Worm (Caenorhabditis elegans): ENCODE results near the gene ets-9.

ets-9 gene

ce11 chrX:4248417-4248816 is 31.1 kb upstream of the ets-9 start:
- no peak for TF ChIP-seq sea-1 (GFP tag; conservative IDR thresholded peaks at IDR 0.05)

- TF ChIP-seq flt-1 (GFP tag; IDR thresholded peaks at IDR 0.05) (no peak), tra-4 (tag; optimal IDR thresholded peaks at IDR 0.05) (no peak), sea-1 (GFP tag; conservative IDR thresholded peaks at IDR 0.05) (no peak), pes-1 (GFP tag; IDR thresholded peaks at IDR 0.05) (no peak), hmg-4 (GFP tag; optimal IDR thresholded peaks at IDR 0.05) (no peak), hmbx-1 (tag; optimal IDR thresholded peaks at IDR 0.05) (no peak), B0310.2 (tag; optimal IDR thresholded peaks at IDR 0.05) (no peak), ama-1 (optimal IDR thresholded peaks at IDR 0.05) (no peak), ceh-36 (tag; optimal IDR thresholded peaks at IDR 0.05) (no peak), ets-7 (tag; optimal IDR thresholded peaks at IDR 0.05) (no peak)
These were observed 30.6 kb upstream of the ets-9 start, which contains the start of gene hlh-13 for ce11 chrX:4248949-4249348. TSS of gene hlh-13 (plus strand) at chrX:4249249.

DNA sequence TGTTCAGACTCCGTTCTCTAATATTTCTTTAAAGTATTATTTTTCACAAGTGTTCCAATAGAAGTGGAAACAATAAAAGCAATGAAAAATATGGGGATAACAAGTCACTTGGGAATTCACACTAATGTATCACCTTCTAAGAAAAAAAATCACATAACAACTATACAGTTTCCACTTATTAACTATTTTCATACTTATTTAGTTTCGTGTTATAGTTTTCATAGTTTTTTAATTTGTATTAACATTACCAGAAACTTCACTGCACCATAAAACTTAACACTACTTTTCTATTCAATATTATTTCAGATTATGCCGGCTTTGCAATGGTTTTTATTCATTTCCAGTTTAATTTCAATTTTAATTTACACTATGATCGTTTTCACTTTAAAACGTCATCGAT is 27.5 kb upstream of the ets-9 start, which contains the start of gene srv-5:
TSS of gene srv-5 (plus strand) at position 301 of the 400 bp plus-strand sequence.
- TF ChIP-seq aly-1 (tag; optimal IDR thresholded peaks at IDR 0.05) (no peak), ceh-13 (GFP tag; optimal IDR thresholded peaks at IDR 0.05) (no peak), scrt-1 (GFP tag; IDR thresholded peaks at IDR 0.05) (no peak), tbx-11 (GFP tag; IDR thresholded peaks at IDR 0.05) (no peak), sea-1 (GFP tag; conservative IDR thresholded peaks at IDR 0.05) (no peak), ceh-36 (tag; optimal IDR thresholded peaks at IDR 0.05) (no peak), B0310.2 (tag; optimal IDR thresholded peaks at IDR 0.05) (no peak)

DNA sequence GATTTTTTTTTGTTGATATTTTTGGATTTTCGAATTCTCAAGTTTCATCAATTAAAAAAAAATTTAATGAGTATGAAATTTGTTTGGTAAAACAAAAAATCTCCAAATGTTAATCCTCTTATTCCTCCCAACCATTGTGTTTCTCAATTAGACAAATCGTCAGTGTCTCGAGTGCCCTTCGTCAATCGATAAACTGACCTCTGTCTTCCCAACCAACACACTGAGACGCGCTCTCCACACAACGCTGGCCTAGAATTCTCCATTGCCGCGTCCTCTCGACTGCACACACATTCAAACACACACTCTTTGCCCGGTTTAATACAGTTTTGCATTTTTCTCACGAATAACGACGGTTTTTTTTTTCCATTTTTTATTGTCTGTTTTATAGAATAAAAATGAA is 24.7 kb upstream of the ets-9 start, which contains the start of gene taf-11.1:
TSS of gene taf-11.1 (plus strand) at position 389 of the 400 bp plus-strand sequence.
- TF ChIP-seq hmbx-1 (tag; optimal IDR thresholded peaks at IDR 0.05) (no peak), sea-1 (GFP tag; conservative IDR thresholded peaks at IDR 0.05) (no peak), aly-1 (tag; optimal IDR thresholded peaks at IDR 0.05) (no peak), ceh-36 (tag; optimal IDR thresholded peaks at IDR 0.05) (no peak), pes-1 (GFP tag; IDR thresholded peaks at IDR 0.05) (no peak), ets-7 (tag; optimal IDR thresholded peaks at IDR 0.05) (no peak), tra-4 (tag; optimal IDR thresholded peaks at IDR 0.05) (no peak), tbx-11 (GFP tag; IDR thresholded peaks at IDR 0.05) (no peak), scrt-1 (GFP tag; IDR thresholded peaks at IDR 0.05) (no peak), flt-1 (GFP tag; IDR thresholded peaks at IDR 0.05) (no peak), ama-1 (optimal IDR thresholded peaks at IDR 0.05) (no peak), tbx-37 (GFP tag; conservative IDR thresholded peaks at IDR 0.05) (no peak), hnd-1 (tag; optimal IDR thresholded peaks at IDR 0.05) (no peak), hmg-4 (GFP tag; optimal IDR thresholded peaks at IDR 0.05) (no peak), B0310.2 (tag; optimal IDR thresholded peaks at IDR 0.05) (no peak), ceh-13 (GFP tag; optimal IDR thresholded peaks at IDR 0.05) (no peak), F13C5.2 (tag; optimal IDR thresholded peaks at IDR 0.05) (no peak)

ce11 chrX:4255366-4255765 is 24.1 kb upstream of the ets-9 start:
- TF ChIP-seq hmg-4 (GFP tag; optimal IDR thresholded peaks at IDR 0.05) (no peak), hnd-1 (tag; optimal IDR thresholded peaks at IDR 0.05) (no peak), sea-1 (GFP tag; conservative IDR thresholded peaks at IDR 0.05) (no peak), tra-4 (tag; optimal IDR thresholded peaks at IDR 0.05) (no peak), ama-1 (optimal IDR thresholded peaks at IDR 0.05) (no peak), tbx-37 (GFP tag; conservative IDR thresholded peaks at IDR 0.05) (no peak), pes-1 (GFP tag; IDR thresholded peaks at IDR 0.05) (no peak), aly-1 (tag; optimal IDR thresholded peaks at IDR 0.05) (no peak), F13C5.2 (tag; optimal IDR thresholded peaks at IDR 0.05) (no peak), B0310.2 (tag; optimal IDR thresholded peaks at IDR 0.05) (no peak), scrt-1 (GFP tag; IDR thresholded peaks at IDR 0.05) (no peak)

- TF ChIP-seq scrt-1 (GFP tag; IDR thresholded peaks at IDR 0.05) (no peak), hnd-1 (tag; optimal IDR thresholded peaks at IDR 0.05) (no peak), pes-1 (GFP tag; IDR thresholded peaks at IDR 0.05) (no peak), flt-1 (GFP tag; IDR thresholded peaks at IDR 0.05) (no peak), hmg-4 (GFP tag; optimal IDR thresholded peaks at IDR 0.05) (no peak), tbx-37 (GFP tag; conservative IDR thresholded peaks at IDR 0.05) (no peak), ets-7 (tag; optimal IDR thresholded peaks at IDR 0.05) (no peak)
These were observed 22.7 kb upstream of the ets-9 start, which contains the start of gene srv-6 for ce11 chrX:4256761-4257160. TSS of gene srv-6 (plus strand) at chrX:4257061.

DNA sequence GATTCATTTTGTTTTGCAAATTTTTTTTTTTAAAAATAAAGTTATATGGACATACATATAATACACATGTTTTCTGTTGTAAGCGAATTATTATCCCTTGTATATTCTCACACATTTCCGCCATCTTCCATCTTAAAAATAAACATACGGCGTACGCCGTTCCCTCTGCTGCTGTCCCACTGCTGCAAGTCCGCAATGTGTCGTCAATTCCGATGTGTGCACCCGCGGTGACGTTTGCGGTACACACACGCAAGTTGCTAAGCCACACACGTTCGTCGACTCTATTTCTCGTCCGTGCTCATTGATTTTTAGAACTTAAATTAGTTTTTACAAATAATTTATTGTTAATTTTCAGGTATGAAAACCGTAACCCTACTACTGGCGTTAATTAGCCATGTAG is 19.2 kb upstream of the ets-9 start, which contains the start of gene C52B9.4:
TSS of gene C52B9.4 (plus strand) at position 356 of the 400 bp plus-strand sequence.
- no peak for TF ChIP-seq tra-4 (tag; optimal IDR thresholded peaks at IDR 0.05)
- no peak for TF ChIP-seq hmg-4 (GFP tag; optimal IDR thresholded peaks at IDR 0.05)
- TF ChIP-seq scrt-1 (GFP tag; IDR thresholded peaks at IDR 0.05): no peak
- TF ChIP-seq ceh-36 (tag; optimal IDR thresholded peaks at IDR 0.05): no peak
- peak; percentile 21 for TF ChIP-seq F13C5.2 (tag; optimal IDR thresholded peaks at IDR 0.05)
- TF ChIP-seq ets-7 (tag; optimal IDR thresholded peaks at IDR 0.05): no peak

- TF ChIP-seq tra-4 (tag; optimal IDR thresholded peaks at IDR 0.05) (no peak), flt-1 (GFP tag; IDR thresholded peaks at IDR 0.05) (no peak), hmbx-1 (tag; optimal IDR thresholded peaks at IDR 0.05) (no peak), tbx-11 (GFP tag; IDR thresholded peaks at IDR 0.05) (no peak), F13C5.2 (tag; optimal IDR thresholded peaks at IDR 0.05) (no peak), pes-1 (GFP tag; IDR thresholded peaks at IDR 0.05) (no peak), hnd-1 (tag; optimal IDR thresholded peaks at IDR 0.05) (no peak), scrt-1 (GFP tag; IDR thresholded peaks at IDR 0.05) (no peak), B0310.2 (tag; optimal IDR thresholded peaks at IDR 0.05) (no peak), ceh-36 (tag; optimal IDR thresholded peaks at IDR 0.05) (no peak), sea-1 (GFP tag; conservative IDR thresholded peaks at IDR 0.05) (no peak), hmg-4 (GFP tag; optimal IDR thresholded peaks at IDR 0.05) (no peak)
These were observed 15.7 kb upstream of the ets-9 start for ce11 chrX:4263820-4264219.
